Fruit fly (Drosophila melanogaster): ENCODE data around the gene Ir87a.

Ir87a gene

DNA sequence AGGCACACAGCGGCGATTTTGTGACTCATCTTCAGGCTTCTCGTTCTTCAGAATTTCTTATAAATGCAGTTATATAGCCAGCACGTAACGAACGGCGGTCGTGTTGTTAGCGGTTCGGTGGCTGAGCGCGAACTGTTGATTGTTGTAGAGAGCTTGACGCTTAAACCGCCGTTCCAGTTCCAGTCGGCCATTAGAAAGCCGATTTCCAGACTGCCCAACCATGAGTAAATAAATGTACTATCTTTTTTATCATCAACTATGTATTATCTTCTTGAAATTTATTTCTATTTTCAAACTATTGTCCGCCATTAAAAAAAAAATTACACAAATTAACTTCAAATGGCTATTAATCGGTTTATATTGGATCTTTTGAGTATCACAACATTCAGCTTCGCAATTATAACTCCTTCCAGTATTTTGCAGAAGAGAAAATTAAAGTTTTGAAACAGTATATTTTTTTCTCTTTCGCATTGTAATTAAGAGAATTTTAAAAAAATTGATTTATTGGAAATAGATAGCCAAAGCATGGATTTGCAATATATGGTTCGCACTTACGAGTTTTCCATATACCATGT is 18.3 kb upstream of the Ir87a start, which contains the start of gene GILT1:
GILT1 (minus strand) TSS at position 141 of the 575 bp plus-strand sequence.
- no peak for TF ChIP-seq CTCF (optimal IDR thresholded peaks at IDR 0.05)
- no peak for TF ChIP-seq CG8478 (optimal IDR thresholded peaks at IDR 0.05)

DNA sequence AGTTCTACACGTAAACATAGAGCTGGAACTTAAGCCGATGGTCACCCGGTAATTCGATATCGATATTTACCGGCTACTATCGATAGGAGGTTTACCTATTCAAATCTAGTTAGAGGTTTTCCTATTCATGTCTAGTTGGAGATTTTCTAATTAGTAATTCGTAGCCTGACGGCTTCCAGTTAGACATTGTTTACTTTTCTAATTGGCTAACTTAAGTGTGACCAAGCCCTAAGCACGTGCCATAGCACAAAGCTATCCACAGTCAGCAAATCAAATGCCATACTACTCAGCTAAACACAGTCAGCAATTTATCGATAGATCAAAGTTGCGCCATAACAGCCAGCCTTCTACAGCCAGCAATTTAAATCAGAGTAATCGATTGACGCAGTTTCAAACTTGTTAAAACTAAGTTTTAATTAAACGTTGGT is 17.0 kb upstream of the Ir87a start, which contains the start of gene Dpm3:
Dpm3 (minus strand) TSS at position 20 of the 428 bp plus-strand sequence.
- peak; percentile 54 to 59 for TF ChIP-seq CTCF (optimal IDR thresholded peaks at IDR 0.05)
- TF ChIP-seq CG8478 (optimal IDR thresholded peaks at IDR 0.05), result no peak

DNA sequence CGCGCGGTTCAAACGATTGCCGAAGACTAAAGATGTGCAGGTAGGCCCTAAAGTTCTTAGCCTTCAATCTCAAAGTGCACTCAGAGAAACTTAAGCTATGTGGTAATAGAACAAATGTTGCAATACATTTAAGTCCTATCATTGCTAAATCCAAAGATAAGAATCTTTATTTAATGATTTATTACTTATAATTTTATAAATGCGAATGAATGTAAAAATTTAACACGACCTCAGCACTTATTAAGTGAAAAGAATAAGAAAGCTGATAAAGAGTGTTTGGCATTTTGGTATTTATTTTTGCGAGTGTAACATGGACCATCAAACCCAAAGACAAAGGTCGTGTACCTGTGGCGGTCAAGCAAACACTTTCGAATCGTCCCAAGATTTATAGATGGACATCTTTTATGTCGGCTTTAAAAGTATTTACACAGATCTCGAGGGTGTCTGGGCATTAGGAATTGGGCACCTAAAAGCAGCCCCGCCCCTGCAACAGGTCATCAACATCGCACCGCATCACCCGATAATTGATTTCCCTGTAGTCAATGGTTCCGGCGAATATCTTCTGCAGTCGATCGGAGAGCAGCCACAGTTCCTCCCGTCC is 15.1 kb upstream of the Ir87a start, which contains the start of gene yellow-e3:
yellow-e3 (minus strand) TSS at position 30 of the 601 bp plus-strand sequence.
- TF ChIP-seq CTCF (optimal IDR thresholded peaks at IDR 0.05), result no peak
- no peak for TF ChIP-seq CG8478 (optimal IDR thresholded peaks at IDR 0.05)

DNA sequence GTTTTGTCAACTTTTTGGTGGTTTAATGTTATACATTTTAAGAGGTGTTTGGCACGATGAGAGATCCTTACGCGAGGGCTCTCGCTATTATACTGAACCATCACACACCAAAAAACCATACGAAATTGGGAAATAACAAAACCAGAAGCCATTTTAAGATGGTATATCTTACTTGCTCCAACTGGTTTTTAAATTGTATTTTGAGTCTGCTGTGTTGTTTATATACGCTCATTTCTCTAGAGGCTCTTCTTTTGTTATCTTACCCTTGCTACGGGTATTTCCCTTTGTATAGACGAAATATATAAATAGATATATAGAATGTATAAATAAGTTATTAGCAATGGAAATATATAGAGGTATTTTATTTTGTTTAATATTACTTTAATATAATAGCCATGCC is 13.2 kb upstream of the Ir87a start, which contains the start of gene yellow-e2:
yellow-e2 (minus strand) TSS at position 101 of the 400 bp plus-strand sequence.
- TF ChIP-seq CTCF (optimal IDR thresholded peaks at IDR 0.05) (no peak), CG8478 (optimal IDR thresholded peaks at IDR 0.05) (no peak)

DNA sequence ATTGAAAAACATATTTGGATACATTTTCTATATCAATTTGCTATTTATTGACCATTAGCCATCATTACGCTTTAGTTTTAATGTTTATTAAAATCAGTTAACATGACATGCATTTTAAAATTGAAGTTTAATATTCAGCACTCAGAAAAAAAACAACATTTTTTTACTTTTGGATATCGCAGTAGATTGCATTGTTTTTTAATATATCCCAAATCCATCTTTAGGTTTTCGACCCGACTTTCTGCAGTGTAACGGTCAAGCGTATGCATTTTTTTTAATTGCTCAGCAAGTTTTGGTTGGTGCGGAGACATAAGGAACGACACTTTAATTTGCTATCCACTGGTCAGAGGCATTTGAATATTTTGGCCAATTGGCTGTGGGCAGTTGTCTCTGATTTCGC is 7.4 kb upstream of the Ir87a start:
- TF ChIP-seq CG8478 (optimal IDR thresholded peaks at IDR 0.05) (no peak), CTCF (optimal IDR thresholded peaks at IDR 0.05) (no peak)

DNA sequence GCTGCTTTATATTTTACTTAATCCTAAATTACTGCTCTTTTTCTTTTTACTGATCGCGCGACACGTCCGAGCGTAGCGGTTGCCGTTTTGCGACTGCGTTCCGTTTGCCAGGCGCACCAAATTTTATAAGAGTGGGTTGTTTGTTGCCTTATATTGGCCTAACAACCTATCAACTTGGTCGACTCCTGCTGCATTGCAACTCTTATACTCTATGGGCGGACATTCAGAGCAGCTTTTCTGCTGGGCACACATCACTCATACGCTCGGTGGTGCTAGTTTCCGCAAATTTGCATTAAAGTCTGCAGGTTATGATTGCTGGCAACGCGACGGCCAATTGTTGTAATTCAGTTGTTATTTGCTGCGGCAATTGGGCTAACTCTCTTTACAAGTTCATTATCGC is 4.9 kb upstream of the Ir87a start, which contains the start of gene yellow-e:
yellow-e (minus strand) TSS at position 101 of the 400 bp plus-strand sequence.
- TF ChIP-seq CG8478 (optimal IDR thresholded peaks at IDR 0.05) (no peak), CTCF (optimal IDR thresholded peaks at IDR 0.05) (no peak)

dm6 chr3R:13417067-13417595 is 2.9 kb upstream of the Ir87a start:
- TF ChIP-seq CG8478 (optimal IDR thresholded peaks at IDR 0.05) (no peak), CTCF (optimal IDR thresholded peaks at IDR 0.05) (no peak)

dm6 chr3R:13422178-13422577 is 2.1 kb downstream of the Ir87a start:
- TF ChIP-seq CG8478 (optimal IDR thresholded peaks at IDR 0.05) (no peak), CTCF (optimal IDR thresholded peaks at IDR 0.05) (no peak)

- TF ChIP-seq CTCF (optimal IDR thresholded peaks at IDR 0.05), result no peak
- TF ChIP-seq CG8478 (optimal IDR thresholded peaks at IDR 0.05), result no peak
Measured at dm6 chr3R:13425470-13426033, 5.5 kb downstream of the Ir87a start, which contains the start of gene Act87E. Act87E (plus strand) TSS chr3R:13425983.

DNA sequence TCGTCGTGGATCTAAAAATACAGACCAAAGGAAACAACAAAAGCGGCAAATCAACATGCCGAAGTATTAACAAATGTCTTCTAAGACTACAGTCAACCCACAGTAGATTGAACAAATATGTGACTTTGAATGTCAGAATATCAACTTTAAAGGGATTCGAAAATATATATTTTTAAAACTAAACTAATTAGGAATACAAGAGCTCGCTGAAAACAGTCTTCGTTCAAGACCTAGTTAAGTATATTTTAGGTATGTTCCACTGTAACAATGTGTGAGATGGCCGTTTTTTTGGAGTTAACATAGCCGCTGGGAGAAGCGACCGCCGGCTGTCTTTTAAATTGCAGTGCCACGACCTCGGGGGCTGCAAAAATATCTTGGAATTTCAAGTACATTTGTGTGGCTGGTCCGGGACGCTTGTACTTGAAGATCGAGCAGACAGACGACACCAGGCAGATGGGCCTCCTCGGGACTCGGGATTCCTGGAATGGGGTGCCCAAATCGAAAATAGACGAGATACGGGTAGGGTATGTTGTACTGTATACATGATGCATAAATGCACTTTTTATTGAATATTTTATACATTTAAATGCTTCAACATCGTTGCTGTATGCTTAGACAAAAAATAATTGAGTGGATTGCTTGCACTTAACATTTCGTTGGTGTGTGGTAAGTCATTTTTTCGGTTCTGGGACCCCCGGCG is 8.4 kb downstream of the Ir87a start:
- TF ChIP-seq CTCF (optimal IDR thresholded peaks at IDR 0.05) (no peak), CG8478 (optimal IDR thresholded peaks at IDR 0.05) (no peak)

DNA sequence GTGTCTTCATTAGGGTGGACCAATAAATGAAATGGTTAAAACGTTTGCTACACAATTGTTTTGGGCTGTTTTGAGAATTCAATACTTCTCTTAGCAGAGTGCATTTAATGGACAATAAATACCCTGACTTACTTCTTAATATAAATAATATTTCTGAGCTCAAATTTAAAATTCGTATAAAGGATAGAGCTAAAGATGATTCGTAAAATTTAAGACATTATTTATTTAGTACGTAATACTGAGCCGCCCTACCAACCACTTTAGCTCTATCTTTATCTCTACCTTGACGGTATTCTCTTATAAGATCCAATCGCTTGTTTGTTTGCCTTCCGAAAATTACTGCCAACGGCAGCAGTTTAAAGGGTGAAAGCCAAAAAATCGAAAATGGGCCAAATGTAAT is 13.5 kb downstream of the Ir87a start:
- TF ChIP-seq CG8478 (optimal IDR thresholded peaks at IDR 0.05) (no peak), CTCF (optimal IDR thresholded peaks at IDR 0.05) (no peak)

- no peak for TF ChIP-seq CG8478 (optimal IDR thresholded peaks at IDR 0.05)
- peak; percentile 72 to 77 for TF ChIP-seq CTCF (optimal IDR thresholded peaks at IDR 0.05)
Measured at dm6 chr3R:13434325-13435168, 14.5 kb downstream of the Ir87a start, which contains the start of gene yrt. yrt (minus strand) TSS chr3R:13434984.

DNA sequence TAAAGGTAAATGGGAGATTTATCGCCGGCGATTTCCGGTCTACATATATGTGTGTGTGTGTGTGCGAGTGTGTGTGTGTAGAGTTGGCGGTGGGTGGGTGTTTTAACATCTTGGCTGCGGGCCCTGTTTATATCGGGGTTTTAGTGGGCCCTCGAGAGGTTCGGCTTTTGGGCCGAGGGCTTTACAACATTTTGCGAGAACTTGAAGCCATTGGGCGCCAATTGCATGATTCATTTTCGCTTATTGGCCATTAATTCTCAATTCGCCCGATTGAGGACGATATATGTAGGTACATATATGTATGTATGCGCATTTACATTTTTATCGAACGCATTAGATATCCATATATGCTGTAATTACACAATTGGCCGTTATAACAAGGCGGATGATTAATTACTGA is 15.8 kb downstream of the Ir87a start:
- TF ChIP-seq CG8478 (optimal IDR thresholded peaks at IDR 0.05) (no peak), CTCF (optimal IDR thresholded peaks at IDR 0.05) (no peak)

- TF ChIP-seq CG8478 (optimal IDR thresholded peaks at IDR 0.05) (no peak), CTCF (optimal IDR thresholded peaks at IDR 0.05) (no peak)
Measured at dm6 chr3R:13441703-13442102, 21.6 kb downstream of the Ir87a start.
